Worm (Caenorhabditis elegans) whole organism, L1 larva: Measurements from ENCODE around the gene dpy-30.
A peak's percentile ranks its signal among the peaks of the same experiment; 100 is the strongest.

Experiments used
- C04F5.9 ChIP-seq: sonication (generic microtip); optimal IDR thresholded peaks from 2 replicates; lab custom pipeline; 2016; ENCODE audit warnings: missing genetic modification characterization, missing compliant biosample characterization
- C34B4.2 ChIP-seq: sonication (generic microtip); optimal IDR thresholded peaks from 2 replicates; lab custom pipeline; 2017; ENCODE audit warnings: mild to moderate bottlenecking, missing genetic modification characterization, missing compliant biosample characterization
- aha-1 ChIP-seq: fragments of 150-350 bp; optimal IDR thresholded peaks from 2 replicates; lab custom pipeline; 2014; ENCODE audit warnings: missing biosample characterization, missing genetic modification characterization
- alr-1 ChIP-seq: fragments of 200-800 bp; sonication (Bioruptor generic); optimal IDR thresholded peaks from 2 replicates; lab custom pipeline; 2018; ENCODE audit warnings: borderline replicate concordance, mild to moderate bottlenecking, missing genetic modification characterization, missing compliant biosample characterization
- aly-2 ChIP-seq: fragments of 150-350 bp; optimal IDR thresholded peaks from 2 replicates; lab custom pipeline; 2014; ENCODE audit warnings: missing biosample characterization, missing genetic modification characterization
- ama-1 ChIP-seq: fragments of 150-350 bp; optimal IDR thresholded peaks from 2 replicates; lab custom pipeline; 2014
- blmp-1 ChIP-seq: fragments of 150-350 bp; optimal IDR thresholded peaks from 2 replicates; lab custom pipeline; 2014; ENCODE audit warnings: missing biosample characterization, missing genetic modification characterization
- ceh-8 ChIP-seq: fragments of 200-800 bp; sonication (Bioruptor generic); optimal IDR thresholded peaks from 2 replicates; lab custom pipeline; 2018; ENCODE audit warnings: mild to moderate bottlenecking, missing genetic modification characterization, moderate library complexity, missing compliant biosample characterization
- ceh-82 ChIP-seq, 3 experiments: fragments of 150-350 bp in 1 of 3; sonication (generic microtip) in 2 of 3; optimal IDR thresholded peaks; 2 replicates each; lab custom pipeline; 2014 to 2017; ENCODE audit warnings: missing biosample characterization in 3 of 3, missing genetic modification characterization in 3 of 3
- ceh-90 ChIP-seq: sonication (generic microtip); optimal IDR thresholded peaks from 2 replicates; lab custom pipeline; 2016; ENCODE audit warnings: missing genetic modification characterization, missing compliant biosample characterization
- efl-1 ChIP-seq, 4 experiments: fragments of 150-350 bp; optimal IDR thresholded peaks in 3 of 4; peaks in 1 of 4; 1 replicate in 1 of 4; 2 replicates in 3 of 4; lab custom pipeline; 2014; ENCODE audit warnings: missing biosample characterization in 2 of 4, missing genetic modification characterization in 2 of 4, missing genetic modification reagents in 2 of 4
- efl-3 ChIP-seq: fragments of 200-800 bp; sonication (Bioruptor generic); optimal IDR thresholded peaks from 2 replicates; lab custom pipeline; 2018; ENCODE audit warnings: mild to moderate bottlenecking, missing genetic modification characterization, missing compliant biosample characterization
- egl-13 ChIP-seq: sonication (generic microtip); optimal IDR thresholded peaks from 2 replicates; lab custom pipeline; 2016; ENCODE audit warnings: missing genotype, missing genetic modification reagents, missing genetic modification characterization, missing compliant biosample characterization
- egl-27 ChIP-seq, 2 experiments: fragments of 150-350 bp in 1 of 2; sonication (generic microtip); optimal IDR thresholded peaks; 3 replicates each; lab custom pipeline; 2017 to 2018; ENCODE audit warnings: missing biosample characterization in 2 of 2, missing genetic modification characterization in 2 of 2, missing genetic modification reagents in 2 of 2
- elt-2 ChIP-seq: sonication (generic microtip); optimal IDR thresholded peaks from 2 replicates; lab custom pipeline; 2016; ENCODE audit warnings: missing genetic modification characterization, mild to moderate bottlenecking, inconsistent platforms, missing compliant biosample characterization, missing genetic modification reagents
- elt-3 ChIP-seq, 6 experiments: fragments of 150-350 bp in 1 of 6; sonication (generic microtip); optimal IDR thresholded peaks; 2 replicates each; lab custom pipeline; 2017 to 2018; ENCODE audit warnings: missing biosample characterization in 6 of 6, missing genetic modification characterization in 6 of 6, inconsistent platforms in 1 of 6
- fos-1 ChIP-seq: fragments of 150-350 bp; optimal IDR thresholded peaks from 2 replicates; lab custom pipeline; 2014; ENCODE audit warnings: missing biosample characterization, missing genetic modification characterization
- grh-1 ChIP-seq: fragments of 200-800 bp; sonication (Bioruptor generic); IDR thresholded peaks from 2 replicates; pipeline ENCODE4 v1.3.6; 2022; ENCODE audit warnings: missing genetic modification reagents, missing genetic modification characterization, missing compliant biosample characterization
- hlh-4 ChIP-seq: sonication (generic microtip); optimal IDR thresholded peaks from 2 replicates; lab custom pipeline; 2016; ENCODE audit warnings: mild to moderate bottlenecking, missing genetic modification characterization, missing compliant biosample characterization
- lin-14 ChIP-seq: fragments of 200-800 bp; sonication (Bioruptor generic); optimal IDR thresholded peaks from 2 replicates; lab custom pipeline; 2018; ENCODE audit warnings: mild to moderate bottlenecking, missing genetic modification characterization, moderate library complexity, missing compliant biosample characterization
- lin-15B ChIP-seq: fragments of 150-350 bp; sonication (generic microtip); optimal IDR thresholded peaks from 3 replicates; lab custom pipeline; 2014; ENCODE audit warnings: missing biosample characterization, missing genetic modification characterization
- lin-35 ChIP-seq, 2 experiments: fragments of 150-350 bp; optimal IDR thresholded peaks; 2 replicates each; lab custom pipeline; 2014; ENCODE audit warnings: missing biosample characterization in 2 of 2, missing genetic modification characterization in 2 of 2, missing genetic modification reagents in 2 of 2
- lin-39 ChIP-seq: fragments of 150-350 bp; optimal IDR thresholded peaks from 2 replicates; lab custom pipeline; 2014; ENCODE audit warnings: missing biosample characterization, missing genetic modification reagents, missing genetic modification characterization
- mab-9 ChIP-seq: fragments of 200-800 bp; sonication (Bioruptor generic); IDR thresholded peaks from 2 replicates; pipeline ENCODE4 v1.3.6; 2022; ENCODE audit warnings: missing genetic modification reagents, missing genetic modification characterization, missing compliant biosample characterization
- mep-1 ChIP-seq: fragments of 150-350 bp; optimal IDR thresholded peaks from 2 replicates; lab custom pipeline; 2014; ENCODE audit warnings: missing biosample characterization, missing genetic modification characterization
- nhr-237 ChIP-seq: fragments of 150-350 bp; optimal IDR thresholded peaks from 2 replicates; lab custom pipeline; 2014; ENCODE audit warnings: missing biosample characterization, missing genetic modification characterization
- nhr-28 ChIP-seq: fragments of 150-350 bp; optimal IDR thresholded peaks from 2 replicates; lab custom pipeline; 2014; ENCODE audit warnings: missing biosample characterization, missing genetic modification characterization
- nhr-77 ChIP-seq: fragments of 150-350 bp; optimal IDR thresholded peaks from 2 replicates; lab custom pipeline; 2014; ENCODE audit warnings: missing biosample characterization, missing genetic modification characterization
- nhr-85 ChIP-seq: sonication (generic microtip); peaks from one replicate; lab custom pipeline; 2016; ENCODE audit warnings: missing genetic modification characterization, inconsistent platforms, missing compliant biosample characterization
- pag-3 ChIP-seq: sonication (generic microtip); optimal IDR thresholded peaks from 2 replicates; lab custom pipeline; 2017; ENCODE audit warnings: missing genetic modification characterization, mild to moderate bottlenecking, missing compliant biosample characterization, antibody characterized with exemption, borderline replicate concordance; ENCODE audit not compliant: insufficient read depth
- rnt-1 ChIP-seq: sonication (generic microtip); optimal IDR thresholded peaks from 2 replicates; lab custom pipeline; 2016; ENCODE audit warnings: mild to moderate bottlenecking, missing genetic modification characterization, moderate library complexity, missing compliant biosample characterization
- sptf-1 ChIP-seq: fragments of 150-350 bp; optimal IDR thresholded peaks from 2 replicates; lab custom pipeline; 2014; ENCODE audit warnings: missing biosample characterization, missing genetic modification characterization
- unc-130 ChIP-seq: fragments of 150-350 bp; optimal IDR thresholded peaks from 2 replicates; lab custom pipeline; 2017; ENCODE audit warnings: missing biosample characterization, missing genetic modification characterization, inconsistent platforms
- zip-4 ChIP-seq: fragments of 200-800 bp; sonication (Bioruptor generic); optimal IDR thresholded peaks from 2 replicates; lab custom pipeline; 2018; ENCODE audit warnings: mild to moderate bottlenecking, missing genetic modification characterization, moderate library complexity, missing compliant biosample characterization
- ztf-4 ChIP-seq: fragments of 150-350 bp; optimal IDR thresholded peaks from 2 replicates; lab custom pipeline; 2014; ENCODE audit warnings: missing biosample characterization, missing genetic modification characterization

dpy-30 gene

DNA sequence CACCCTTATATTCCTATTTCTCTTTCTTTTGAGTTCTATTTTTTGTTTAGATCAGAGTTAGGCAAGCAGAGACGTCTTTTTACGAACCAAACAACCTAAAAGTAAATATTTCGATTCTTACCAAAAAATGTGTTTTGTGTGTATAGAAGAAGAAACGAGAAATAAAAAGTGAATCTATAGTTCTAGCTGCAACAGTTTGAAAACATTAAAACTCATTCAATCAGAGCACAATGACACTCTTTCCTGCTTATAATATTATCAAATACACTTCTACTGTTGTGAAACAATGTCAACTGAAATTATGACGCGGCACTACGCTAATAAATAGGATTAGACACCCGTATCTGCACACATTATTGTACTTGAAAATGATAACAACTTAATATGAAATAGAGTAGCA is 4.5 kb downstream of the dpy-30 start, which contains the start of gene ZK836.3:
Gene ZK836.3, minus strand, starts transcription at position 101 of the 400 bp plus-strand sequence.
- TF ChIP-seq zip-4 (GFP tag; lab: Kevin White, UChicago) (no peak), efl-1 (optimal IDR thresholded peaks at IDR 0.05; lab: Kevin White, UChicago) (no peak), efl-1 (GFP tag; optimal IDR thresholded peaks at IDR 0.05 in 1 of 2; lab: Kevin White, UChicago) (peak in 1 of 2 experiments; percentile 30), nhr-77 (tag; lab: Kevin White, UChicago) (no peak), alr-1 (tag; lab: Kevin White, UChicago) (no peak), mep-1 (tag; lab: Kevin White, UChicago) (no peak), ceh-90 (tag; lab: Kevin White, UChicago) (no peak)

DNA sequence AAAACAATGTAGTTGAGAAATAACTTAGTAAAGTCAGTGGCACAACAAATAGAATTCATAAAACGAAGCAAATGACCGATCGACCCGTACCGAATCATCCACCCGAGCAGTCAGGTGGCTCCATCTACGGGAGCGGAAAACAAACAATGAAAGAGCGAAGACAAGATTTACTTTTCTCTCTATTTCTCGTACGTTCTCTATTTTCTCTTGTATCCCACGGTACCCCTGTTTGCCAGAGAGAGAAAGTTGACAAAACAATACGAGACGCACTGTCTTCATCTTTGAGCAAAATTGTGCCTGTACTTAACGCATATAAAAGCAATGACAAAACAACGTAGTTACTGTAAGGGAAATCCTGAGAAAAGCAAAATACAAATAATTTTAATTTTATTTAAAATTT is 5.3 kb downstream of the dpy-30 start:
- TF ChIP-seq efl-1 (optimal IDR thresholded peaks at IDR 0.05; lab: Kevin White, UChicago), result no peak
- peak in 1 of 2 experiments; percentile 56 for TF ChIP-seq efl-1 (GFP tag; optimal IDR thresholded peaks at IDR 0.05 in 1 of 2; lab: Kevin White, UChicago)
- no peak for TF ChIP-seq ztf-4 (tag; lab: Kevin White, UChicago)
- peak; percentile 19 for TF ChIP-seq lin-14

DNA sequence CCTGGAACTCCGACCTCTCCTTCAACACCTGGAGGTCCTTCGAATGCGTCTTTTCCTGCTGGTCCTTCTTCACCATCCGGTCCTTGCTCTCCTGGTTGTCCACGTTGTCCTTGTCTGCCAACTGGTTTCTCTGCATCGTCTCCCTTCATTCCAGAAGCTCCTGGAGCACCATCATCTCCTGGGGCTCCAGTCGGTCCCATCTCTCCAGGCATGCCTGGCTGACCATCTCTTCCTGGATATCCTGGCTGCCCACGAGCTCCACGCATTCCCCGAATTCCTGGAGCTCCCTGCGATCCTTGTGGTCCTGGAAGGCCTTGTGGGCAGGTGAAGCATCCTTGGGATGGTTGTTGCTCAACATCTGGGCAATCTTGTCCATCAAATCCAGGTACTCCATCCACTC is 6.4 kb downstream of the dpy-30 start:
- TF ChIP-seq ceh-90 (tag; lab: Kevin White, UChicago), result no peak
- TF ChIP-seq alr-1 (tag; lab: Kevin White, UChicago), result no peak
- TF ChIP-seq grh-1, result no peak
- no peak for TF ChIP-seq aha-1
- no peak for TF ChIP-seq mab-9
- no peak for TF ChIP-seq lin-15B (tag; lab: Kevin White, UChicago)
- TF ChIP-seq efl-1 (optimal IDR thresholded peaks at IDR 0.05; lab: Kevin White, UChicago), result no peak
- TF ChIP-seq efl-1 (GFP tag; optimal IDR thresholded peaks at IDR 0.05 in 1 of 2; lab: Kevin White, UChicago), result no peak
- TF ChIP-seq nhr-237, result no peak
- TF ChIP-seq hlh-4 (tag; lab: Kevin White, UChicago), result no peak
- TF ChIP-seq ama-1 (lab: Kevin White, UChicago), result no peak
- TF ChIP-seq mep-1 (tag; lab: Kevin White, UChicago), result no peak

DNA sequence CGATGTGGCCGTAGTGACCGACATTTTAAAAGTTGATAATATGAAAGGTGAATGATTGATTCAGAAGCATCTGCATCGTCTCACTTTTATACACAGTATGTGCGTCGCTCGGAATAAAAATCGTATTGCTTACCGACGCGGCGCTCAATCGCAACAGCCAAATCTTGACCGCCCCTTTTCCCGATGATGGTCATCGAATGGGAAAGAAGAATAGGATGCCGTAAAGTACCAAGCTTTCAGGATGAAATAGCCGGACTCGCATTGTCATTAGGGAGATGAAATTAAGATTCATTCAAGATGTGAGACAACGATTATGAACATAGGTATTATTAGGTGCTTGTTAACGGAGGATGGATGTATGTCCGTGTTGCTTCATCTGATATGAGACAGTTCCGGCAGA is 7.2 kb downstream of the dpy-30 start, which contains the start of gene lon-3:
Gene lon-3, minus strand, starts transcription at position 101 of the 400 bp plus-strand sequence.
- TF ChIP-seq ceh-82 (tag; optimal IDR thresholded peaks at IDR 0.05; lab: Kevin White, UChicago) (no peak), lin-15B (tag; lab: Kevin White, UChicago) (no peak), ceh-90 (tag; lab: Kevin White, UChicago) (no peak), grh-1 (no peak), aly-2 (tag; lab: Kevin White, UChicago) (no peak), sptf-1 (no peak), rnt-1 (tag; lab: Kevin White, UChicago) (no peak), hlh-4 (tag; lab: Kevin White, UChicago) (no peak), pag-3 (tag; lab: Kevin White, UChicago) (no peak), unc-130 (tag; lab: Kevin White, UChicago) (no peak), egl-27 (tag; optimal IDR thresholded peaks at IDR 0.05; lab: Kevin White, UChicago) (no peak)

ce11 chrV:12199474-12199873 is 8.2 kb downstream of the dpy-30 start:
- peak; percentile 97 for TF ChIP-seq blmp-1 (tag; lab: Kevin White, UChicago)
- no peak for TF ChIP-seq nhr-77 (tag; lab: Kevin White, UChicago)
- no peak for TF ChIP-seq lin-35 (GFP tag; optimal IDR thresholded peaks at IDR 0.05; lab: Kevin White, UChicago)
- TF ChIP-seq elt-3 (tag; optimal IDR thresholded peaks at IDR 0.05; lab: Kevin White, UChicago), result peak in 1 of 6 experiments; percentile 92
- TF ChIP-seq lin-39 (tag; lab: Kevin White, UChicago), result no peak
- TF ChIP-seq nhr-85 (tag; lab: Kevin White, UChicago), result no peak

ce11 chrV:12208678-12209077 is 17.4 kb downstream of the dpy-30 start:
- peak; percentile 44 for TF ChIP-seq lin-14
- no peak for TF ChIP-seq fos-1 (tag; lab: Kevin White, UChicago)
- TF ChIP-seq rnt-1 (tag; lab: Kevin White, UChicago), result peak; percentile 24
- no peak for TF ChIP-seq C04F5.9 (tag; lab: Kevin White, UChicago)
- TF ChIP-seq egl-13 (tag; lab: Kevin White, UChicago), result no peak
- no peak for TF ChIP-seq C34B4.2 (tag; lab: Kevin White, UChicago)
- TF ChIP-seq elt-2 (tag; lab: Kevin White, UChicago), result peak; percentile 21
- TF ChIP-seq nhr-28 (tag; lab: Kevin White, UChicago), result no peak
- TF ChIP-seq lin-15B (tag; lab: Kevin White, UChicago), result no peak
- TF ChIP-seq efl-3 (GFP tag; lab: Kevin White, UChicago), result no peak
- TF ChIP-seq ceh-8 (GFP tag; lab: Kevin White, UChicago), result no peak
